Fruit fly (Drosophila melanogaster): ENCODE measurements around the gene TrxT.

TrxT gene

dm6 chrX:5349899-5350575 is 38.3 kb upstream of the TrxT start (continued):
- TF ChIP-seq CG1647 (GFP tag; optimal IDR thresholded peaks at IDR 0.05) (no peak), dmrt11E (tag; optimal IDR thresholded peaks at IDR 0.05) (no peak), maf-S (GFP tag; optimal IDR thresholded peaks at IDR 0.05) (no peak), CG12299 (tag; optimal IDR thresholded peaks at IDR 0.05) (no peak), CG10543 (GFP tag; optimal IDR thresholded peaks at IDR 0.05) (no peak), CG7556 (GFP tag; optimal IDR thresholded peaks at IDR 0.05) (no peak), CG11093 (GFP tag; IDR thresholded peaks at IDR 0.05) (no peak), Six4 (GFP tag; optimal IDR thresholded peaks at IDR 0.05) (no peak), grn (GFP tag; optimal IDR thresholded peaks at IDR 0.05) (no peak), Nf-YA (GFP tag; IDR thresholded peaks at IDR 0.05) (no peak), cas (GFP tag; IDR thresholded peaks at IDR 0.05) (no peak), lab (GFP tag; optimal IDR thresholded peaks at IDR 0.05) (peak; percentile 23), slbo (GFP tag; IDR thresholded peaks at IDR 0.05) (no peak), al (GFP tag; IDR thresholded peaks at IDR 0.05) (no peak), org-1 (GFP tag; optimal IDR thresholded peaks at IDR 0.05) (no peak), CG31441 (GFP tag; IDR thresholded peaks at IDR 0.05) (no peak), CG10267 (tag; optimal IDR thresholded peaks at IDR 0.05) (no peak), cwo (GFP tag; optimal IDR thresholded peaks at IDR 0.05) (no peak), CG8281 (tag; optimal IDR thresholded peaks at IDR 0.05) (no peak), CG16815 (GFP tag; optimal IDR thresholded peaks at IDR 0.05) (no peak), MESR4 (GFP tag; optimal IDR thresholded peaks at IDR 0.05) (no peak), repo (GFP tag; optimal IDR thresholded peaks at IDR 0.05) (no peak)

dm6 chrX:5339970-5340369 is 28.3 kb upstream of the TrxT start, which contains the start of gene SK:
SK (plus strand) TSS chrX:5340236.
- peak; percentile 97 for TF ChIP-seq Deaf1 (tag; optimal IDR thresholded peaks at IDR 0.05)
- peak; percentile 50 for TF ChIP-seq Adf1 (GFP tag; IDR thresholded peaks at IDR 0.05)
- peak; percentile 57; the same call in 2 of the 3 replicates for TF ChIP-seq ken (GFP tag; IDR thresholded peaks at IDR 0.05)
- no peak for TF ChIP-seq jing (GFP tag; optimal IDR thresholded peaks at IDR 0.05)
- peak; percentile 69; the same call in 2 of the 3 replicates for TF ChIP-seq z (GFP tag; IDR thresholded peaks at IDR 0.05)
- TF ChIP-seq Dbx (GFP tag; IDR thresholded peaks at IDR 0.05) = 0 out of 3 replicates have a peak, but pooled peaks have one; percentile 22
- TF ChIP-seq CG8765 (GFP tag; IDR thresholded peaks at IDR 0.05) = 0 out of 2 replicates have a peak, but pooled peaks have one; percentile 10
- TF ChIP-seq hkb (optimal IDR thresholded peaks at IDR 0.05) = no peak
- 0 out of 2 replicates have a peak, but pooled peaks have one; percentile 18 for TF ChIP-seq hkb (GFP tag; IDR thresholded peaks at IDR 0.05)
- 0 out of 3 replicates have a peak, but pooled peaks have one; percentile 16 for TF ChIP-seq HLH4C (GFP tag; IDR thresholded peaks at IDR 0.05; ENCODE audit: partially characterized antibody)
- no peak for TF ChIP-seq ssp (GFP tag; IDR thresholded peaks at IDR 0.05)
- TF ChIP-seq CG10462 (GFP tag; optimal IDR thresholded peaks at IDR 0.05) = no peak
- peak; percentile 72; the same call in 2 of the 3 replicates for TF ChIP-seq ci (GFP tag; IDR thresholded peaks at IDR 0.05)
- TF ChIP-seq CG8290 (GFP tag; optimal IDR thresholded peaks at IDR 0.05) = no peak
- peak in 1 of 2 experiments; percentile 41 for TF ChIP-seq CG8290 (tag; optimal IDR thresholded peaks at IDR 0.05)
- TF ChIP-seq CG4282 (GFP tag; optimal IDR thresholded peaks at IDR 0.05) = no peak
- TF ChIP-seq CG33557 (GFP tag; optimal IDR thresholded peaks at IDR 0.05) = no peak
- no peak for TF ChIP-seq Ptx1 (GFP tag; IDR thresholded peaks at IDR 0.05)
- TF ChIP-seq tup (GFP tag; optimal IDR thresholded peaks at IDR 0.05) = no peak
- TF ChIP-seq Bgb (GFP tag; IDR thresholded peaks at IDR 0.05; ENCODE audit: partially characterized antibody) = peak; percentile 42; the same call in 1 of the 2 replicates
- TF ChIP-seq CG13287 (GFP tag; IDR thresholded peaks at IDR 0.05; ENCODE audit: partially characterized antibody) = peak; percentile 26; the same call in 1 of the 2 replicates
- no peak for TF ChIP-seq CG17612 (GFP tag; IDR thresholded peaks at IDR 0.05)
- TF ChIP-seq mirr (GFP tag; optimal IDR thresholded peaks at IDR 0.05) = no peak
- peak; percentile 71 for TF ChIP-seq sr (GFP tag; IDR thresholded peaks at IDR 0.05)
- 0 out of 2 replicates have a peak, but pooled peaks have one; percentile 23 for TF ChIP-seq unc-4 (GFP tag; IDR thresholded peaks at IDR 0.05; ENCODE audit: partially characterized antibody)
- no peak for TF ChIP-seq CG13624 (GFP tag; optimal IDR thresholded peaks at IDR 0.05)
- 0 out of 2 replicates have a peak, but pooled peaks have one; percentile 19 for TF ChIP-seq vvl (GFP tag; IDR thresholded peaks at IDR 0.05)
- no peak for TF ChIP-seq shn (GFP tag; optimal IDR thresholded peaks at IDR 0.05)
- TF ChIP-seq CG13894 (tag; optimal IDR thresholded peaks at IDR 0.05) = peak; percentile 65

All from whole organism, embryonic.